Worm (Caenorhabditis elegans): ENCODE measurements around the gene C05D12.4.

- TF ChIP-seq elt-3 (tag; optimal IDR thresholded peaks at IDR 0.05): peak; percentile 24 to 86 (median 76)
- TF ChIP-seq pqm-1 (tag; optimal IDR thresholded peaks at IDR 0.05): peak; percentile 77
- no peak for TF ChIP-seq fos-1 (tag; optimal IDR thresholded peaks at IDR 0.05)
- no peak for TF ChIP-seq ama-1 (optimal IDR thresholded peaks at IDR 0.05)
- TF ChIP-seq nhr-23 (tag; optimal IDR thresholded peaks at IDR 0.05): no peak
- no peak for TF ChIP-seq daf-12 (tag; optimal IDR thresholded peaks at IDR 0.05)
- no peak for TF ChIP-seq egl-27 (tag; optimal IDR thresholded peaks at IDR 0.05)
- TF ChIP-seq nhr-12 (tag; optimal IDR thresholded peaks at IDR 0.05): no peak
- TF ChIP-seq nhr-43 (tag; optimal IDR thresholded peaks at IDR 0.05; ENCODE audit: poor library complexity, severe bottlenecking): peak; percentile 75
Observed at ce11 chrII:11472542-11472941, 40.9 kb downstream of the C05D12.4 start.
